Worm (Caenorhabditis elegans) whole organism, L1 larva: Measurements from ENCODE around the gene B0507.3.
A peak's percentile ranks its signal among the peaks of the same experiment; 100 is the strongest.

Source experiments
- C34B4.2 ChIP-seq: sonication (generic microtip); optimal IDR thresholded peaks from 2 replicates; lab custom pipeline; 2017; ENCODE audit warnings: mild to moderate bottlenecking, missing genetic modification characterization, missing compliant biosample characterization
- aly-2 ChIP-seq: fragments of 150-350 bp; optimal IDR thresholded peaks from 2 replicates; lab custom pipeline; 2014; ENCODE audit warnings: missing biosample characterization, missing genetic modification characterization
- elt-2 ChIP-seq: sonication (generic microtip); optimal IDR thresholded peaks from 2 replicates; lab custom pipeline; 2016; ENCODE audit warnings: missing genetic modification characterization, mild to moderate bottlenecking, inconsistent platforms, missing compliant biosample characterization, missing genetic modification reagents
- isw-1 ChIP-seq: fragments of 200-800 bp; sonication (Bioruptor generic); IDR thresholded peaks from 2 replicates; pipeline ENCODE4 v1.3.6; 2022; ENCODE audit warnings: missing genetic modification characterization, missing compliant biosample characterization
- lin-15B ChIP-seq: fragments of 150-350 bp; sonication (generic microtip); optimal IDR thresholded peaks from 3 replicates; lab custom pipeline; 2014; ENCODE audit warnings: missing biosample characterization, missing genetic modification characterization
- nhr-237 ChIP-seq: fragments of 150-350 bp; optimal IDR thresholded peaks from 2 replicates; lab custom pipeline; 2014; ENCODE audit warnings: missing biosample characterization, missing genetic modification characterization
- nhr-71 ChIP-seq: sonication (generic microtip); optimal IDR thresholded peaks from 2 replicates; lab custom pipeline; 2016; ENCODE audit warnings: mild to moderate bottlenecking, missing genetic modification characterization, moderate library complexity, missing compliant biosample characterization
- nhr-77 ChIP-seq: fragments of 150-350 bp; optimal IDR thresholded peaks from 2 replicates; lab custom pipeline; 2014; ENCODE audit warnings: missing biosample characterization, missing genetic modification characterization
- pqm-1 ChIP-seq: sonication (generic microtip); optimal IDR thresholded peaks from 3 replicates; lab custom pipeline; 2017; ENCODE audit warnings: missing biosample characterization, missing genetic modification characterization
- rnt-1 ChIP-seq: sonication (generic microtip); optimal IDR thresholded peaks from 2 replicates; lab custom pipeline; 2016; ENCODE audit warnings: mild to moderate bottlenecking, missing genetic modification characterization, moderate library complexity, missing compliant biosample characterization
- unc-62 ChIP-seq: fragments of 150-350 bp; optimal IDR thresholded peaks from 2 replicates; lab custom pipeline; 2014; ENCODE audit warnings: missing biosample characterization, missing genetic modification reagents, missing genetic modification characterization

ce11 chrV:8730991-8731390 lies 37.7 kb upstream of the B0507.3 start:
- TF ChIP-seq C34B4.2 = no peak
- TF ChIP-seq rnt-1 = no peak
- TF ChIP-seq unc-62 (GFP tag; lab: Kevin White, UChicago) = no peak
- TF ChIP-seq pqm-1 (tag; lab: Kevin White, UChicago) = no peak
- no peak for TF ChIP-seq lin-15B (tag; lab: Kevin White, UChicago)
- TF ChIP-seq aly-2 (tag; lab: Kevin White, UChicago) = no peak
- no peak for TF ChIP-seq nhr-77
- TF ChIP-seq isw-1 (GFP tag; lab: Robert Waterston, UW) = no peak
- TF ChIP-seq nhr-71 (tag; lab: Kevin White, UChicago) = no peak
- no peak for TF ChIP-seq nhr-237 (tag; lab: Kevin White, UChicago)
- TF ChIP-seq elt-2 (tag; lab: Kevin White, UChicago) = peak; percentile 21
